Fruit fly (Drosophila melanogaster) whole organism, embryonic: ENCODE data around the gene FucTD.
A peak's percentile ranks its signal among the peaks of the same experiment; 100 is the strongest.

Experiments used
- Adf1 ChIP-seq: fragments of 200-800 bp; sonication (Bioruptor generic); IDR thresholded peaks from 2 replicates; pipeline ENCODE4 v1.3.6; 2022; ENCODE audit warnings: missing biosample characterization, missing genetic modification characterization
- CG10209 ChIP-seq: fragments of 200-800 bp; sonication (Bioruptor generic); optimal IDR thresholded peaks from 3 replicates; lab custom pipeline; 2017; ENCODE audit warnings: missing biosample characterization, mild to moderate bottlenecking, missing genetic modification characterization, missing genetic modification reagents
- CG10274 ChIP-seq: fragments of 200-800 bp; sonication (Bioruptor generic); optimal IDR thresholded peaks from 3 replicates; lab custom pipeline; 2017; ENCODE audit warnings: missing biosample characterization, mild to moderate bottlenecking, missing genetic modification characterization
- CG10462 ChIP-seq: fragments of 200-800 bp; sonication (Bioruptor generic); optimal IDR thresholded peaks from 2 replicates; lab custom pipeline; 2016; ENCODE audit warnings: missing biosample characterization, missing genetic modification characterization
- CG10565 ChIP-seq: fragments of 200-800 bp; sonication (Bioruptor generic); optimal IDR thresholded peaks from 3 replicates; lab custom pipeline; 2016; ENCODE audit warnings: missing biosample characterization, mild to moderate bottlenecking, missing genetic modification characterization
- CG12299 ChIP-seq: fragments of 200-800 bp; sonication (Bioruptor generic); optimal IDR thresholded peaks from 2 replicates; lab custom pipeline; 2018; ENCODE audit warnings: missing biosample characterization, mild to moderate bottlenecking, missing genetic modification characterization
- CG12744 ChIP-seq: fragments of 200-800 bp; sonication (Bioruptor generic); optimal IDR thresholded peaks from 2 replicates; lab custom pipeline; 2016; ENCODE audit warnings: missing biosample characterization, missing genetic modification characterization
- CG13287 ChIP-seq: fragments of 200-800 bp; sonication (Bioruptor generic); IDR thresholded peaks from 2 replicates; pipeline ENCODE4 v1.3.6; 2022; ENCODE audit warnings: missing biosample characterization, missing genetic modification characterization; ENCODE audit not compliant: partially characterized antibody
- CG14710 ChIP-seq: fragments of 200-800 bp; sonication (Bioruptor generic); optimal IDR thresholded peaks from 3 replicates; lab custom pipeline; 2019; ENCODE audit warnings: missing biosample characterization, mild to moderate bottlenecking, missing genetic modification characterization, moderate library complexity
- CG14860 ChIP-seq: fragments of 200-800 bp; sonication (Bioruptor generic); IDR thresholded peaks from 3 replicates; pipeline ENCODE4 v1.3.6; 2022; ENCODE audit warnings: missing biosample characterization, missing genetic modification characterization; ENCODE audit not compliant: partially characterized antibody
- CG15514 ChIP-seq: fragments of 200-800 bp; sonication (Bioruptor generic); optimal IDR thresholded peaks from 3 replicates; lab custom pipeline; 2017; ENCODE audit warnings: missing biosample characterization, missing genetic modification characterization, mild to moderate bottlenecking, moderate library complexity, missing genetic modification reagents
- CG17385 ChIP-seq: fragments of 200-800 bp; sonication (Bioruptor generic); optimal IDR thresholded peaks from 3 replicates; lab custom pipeline; 2018; ENCODE audit warnings: missing biosample characterization, mild to moderate bottlenecking, missing genetic modification characterization
- CG17568 ChIP-seq: fragments of 200-800 bp; sonication (Bioruptor generic); optimal IDR thresholded peaks from 2 replicates; lab custom pipeline; 2018; ENCODE audit warnings: missing biosample characterization, mild to moderate bottlenecking, missing genetic modification characterization, moderate library complexity
- CG2712 ChIP-seq: fragments of 200-800 bp; optimal IDR thresholded peaks from 3 replicates; lab custom pipeline; 2019; ENCODE audit warnings: missing biosample characterization, mild to moderate bottlenecking, missing genetic modification characterization, moderate library complexity
- CG30403 ChIP-seq: fragments of 200-800 bp; sonication (Bioruptor generic); optimal IDR thresholded peaks from 3 replicates; lab custom pipeline; 2016; ENCODE audit warnings: missing biosample characterization, missing genetic modification characterization
- CG34224 ChIP-seq: fragments of 200-800 bp; sonication (Bioruptor generic); IDR thresholded peaks from 3 replicates; pipeline ENCODE4 v1.3.6; 2022; ENCODE audit warnings: missing biosample characterization, missing genetic modification characterization; ENCODE audit not compliant: partially characterized antibody
- CG4328 ChIP-seq: fragments of 200-800 bp; sonication (Bioruptor generic); optimal IDR thresholded peaks from 3 replicates; lab custom pipeline; 2017; ENCODE audit warnings: missing biosample characterization, missing genetic modification reagents, missing genetic modification characterization
- CG4730 ChIP-seq: fragments of 200-800 bp; sonication (Bioruptor generic); IDR thresholded peaks from 2 replicates; pipeline ENCODE4 v1.3.6; 2022; ENCODE audit warnings: missing biosample characterization, missing genetic modification characterization
- CG5953 ChIP-seq: fragments of 200-800 bp; sonication (Bioruptor generic); IDR thresholded peaks from 2 replicates; pipeline ENCODE4 v1.3.6; 2022; ENCODE audit warnings: missing biosample characterization, missing genetic modification characterization
- CG6854 ChIP-seq: fragments of 200-800 bp; sonication (Bioruptor generic); optimal IDR thresholded peaks from 3 replicates; lab custom pipeline; 2017; ENCODE audit warnings: missing biosample characterization, mild to moderate bottlenecking, missing genetic modification characterization
- CG8924 ChIP-seq: fragments of 200-800 bp; optimal IDR thresholded peaks from 3 replicates; lab custom pipeline; 2019; ENCODE audit warnings: missing biosample characterization, mild to moderate bottlenecking, missing genetic modification characterization, moderate library complexity
- CG8944 ChIP-seq: fragments of 200-800 bp; sonication (Bioruptor generic); optimal IDR thresholded peaks from 3 replicates; lab custom pipeline; 2016; ENCODE audit warnings: missing biosample characterization, missing genetic modification characterization
- Hand ChIP-seq: fragments of 200-800 bp; sonication (Bioruptor generic); optimal IDR thresholded peaks from 2 replicates; lab custom pipeline; 2017; ENCODE audit warnings: mild to moderate bottlenecking, missing biosample characterization, missing genetic modification reagents, missing genetic modification characterization
- Meics ChIP-seq: fragments of 200-800 bp; sonication (Bioruptor generic); optimal IDR thresholded peaks from 2 replicates; lab custom pipeline; 2017; ENCODE audit warnings: missing biosample characterization, mild to moderate bottlenecking, missing genetic modification characterization
- NC2β ChIP-seq: fragments of 200-800 bp; sonication (Bioruptor generic); optimal IDR thresholded peaks from 2 replicates; lab custom pipeline; 2016; ENCODE audit warnings: missing biosample characterization, missing genetic modification characterization
- Oli ChIP-seq: fragments of 200-800 bp; sonication (Bioruptor generic); optimal IDR thresholded peaks from 2 replicates; lab custom pipeline; 2018; ENCODE audit warnings: missing biosample characterization, mild to moderate bottlenecking, missing genetic modification characterization, moderate library complexity
- Ravus ChIP-seq: fragments of 200-800 bp; sonication (Bioruptor generic); IDR thresholded peaks from 2 replicates; pipeline ENCODE4 v1.3.6; 2022; ENCODE audit warnings: missing biosample characterization, missing genetic modification characterization
- Rx ChIP-seq: fragments of 200-800 bp; sonication (Bioruptor generic); IDR thresholded peaks from 2 replicates; pipeline ENCODE4 v1.3.6; 2022; ENCODE audit warnings: missing biosample characterization, missing genetic modification characterization
- Side ChIP-seq: fragments of 200-800 bp; sonication (Bioruptor generic); optimal IDR thresholded peaks from 2 replicates; lab custom pipeline; 2016; ENCODE audit warnings: missing biosample characterization, missing genetic modification characterization
- Spps ChIP-seq: fragments of 200-800 bp; sonication (Bioruptor generic); optimal IDR thresholded peaks from 2 replicates; lab custom pipeline; 2018; ENCODE audit warnings: missing biosample characterization, mild to moderate bottlenecking, missing genetic modification characterization
- bsh ChIP-seq, 2 experiments: fragments of 200-800 bp; sonication (Bioruptor generic); optimal IDR thresholded peaks; 2 replicates each; lab custom pipeline; 2017 to 2018; ENCODE audit warnings: mild to moderate bottlenecking in 2 of 2, missing biosample characterization in 2 of 2, missing genetic modification characterization in 2 of 2, moderate library complexity in 1 of 2
- chm ChIP-seq: fragments of 200-800 bp; sonication (Bioruptor generic); IDR thresholded peaks from 2 replicates; pipeline ENCODE4 v1.3.6; 2022; ENCODE audit warnings: missing biosample characterization, missing genetic modification characterization
- dmrt11E ChIP-seq: fragments of 200-800 bp; sonication (Bioruptor generic); optimal IDR thresholded peaks from 3 replicates; lab custom pipeline; 2018; ENCODE audit warnings: missing biosample characterization, mild to moderate bottlenecking, missing genetic modification characterization, moderate library complexity
- eve ChIP-seq, 2 experiments: fragments of >200 bp; optimal IDR thresholded peaks; 2 replicates each; lab custom pipeline; 2017; ENCODE audit warnings: missing biosample characterization in 2 of 2, missing genetic modification characterization in 2 of 2
- hbn ChIP-seq: fragments of 200-800 bp; sonication (Bioruptor generic); IDR thresholded peaks from 2 replicates; pipeline ENCODE4 v1.3.6; 2022; ENCODE audit warnings: missing biosample characterization, missing genetic modification characterization; ENCODE audit not compliant: partially characterized antibody
- lab ChIP-seq: fragments of 200-800 bp; sonication (Bioruptor generic); optimal IDR thresholded peaks from 3 replicates; lab custom pipeline; 2017; ENCODE audit warnings: missing biosample characterization, missing genetic modification characterization, mild to moderate bottlenecking, moderate library complexity, missing genetic modification reagents
- lola ChIP-seq, 3 experiments: fragments of >200 bp in 2 of 3; fragments of 200-800 bp in 1 of 3; sonication (Bioruptor generic) in 1 of 3; optimal IDR thresholded peaks; 2 replicates each; lab custom pipeline; 2017 to 2019; ENCODE audit warnings: missing biosample characterization in 3 of 3, missing genetic modification characterization in 3 of 3, mild to moderate bottlenecking in 1 of 3, moderate library complexity in 1 of 3
- mam ChIP-seq: fragments of 200-800 bp; sonication (Bioruptor generic); optimal IDR thresholded peaks from 3 replicates; lab custom pipeline; 2016; ENCODE audit warnings: missing biosample characterization, missing genetic modification characterization
- nmo ChIP-seq: fragments of 200-800 bp; sonication (Bioruptor generic); optimal IDR thresholded peaks from 2 replicates; lab custom pipeline; 2018; ENCODE audit warnings: missing biosample characterization, mild to moderate bottlenecking, missing genetic modification characterization, moderate library complexity
- phol ChIP-seq: fragments of 200-800 bp; sonication (Bioruptor generic); optimal IDR thresholded peaks from 3 replicates; lab custom pipeline; 2018; ENCODE audit warnings: missing biosample characterization, mild to moderate bottlenecking, missing genetic modification characterization, moderate library complexity
- run ChIP-seq: fragments of 200-800 bp; sonication (Bioruptor generic); optimal IDR thresholded peaks from 3 replicates; lab custom pipeline; 2018; ENCODE audit warnings: missing biosample characterization, mild to moderate bottlenecking, missing genetic modification characterization
- shn ChIP-seq: fragments of 200-800 bp; sonication (Bioruptor generic); optimal IDR thresholded peaks from 3 replicates; lab custom pipeline; 2016; ENCODE audit warnings: missing biosample characterization, missing genetic modification characterization
- sisA ChIP-seq: fragments of 200-800 bp; sonication (Bioruptor generic); IDR thresholded peaks from 2 replicates; pipeline ENCODE4 v1.3.6; 2022; ENCODE audit warnings: missing biosample characterization, missing genetic modification characterization
- trem ChIP-seq: fragments of 200-800 bp; optimal IDR thresholded peaks from 3 replicates; lab custom pipeline; 2019; ENCODE audit warnings: missing biosample characterization, mild to moderate bottlenecking, missing genetic modification characterization, moderate library complexity
- tx ChIP-seq: fragments of 200-800 bp; sonication (Bioruptor generic); optimal IDR thresholded peaks from 2 replicates; lab custom pipeline; 2016; ENCODE audit warnings: missing biosample characterization, missing genetic modification characterization
- unc-4 ChIP-seq: fragments of 200-800 bp; sonication (Bioruptor generic); IDR thresholded peaks from 2 replicates; pipeline ENCODE4 v1.3.6; 2022; ENCODE audit warnings: missing biosample characterization, missing genetic modification characterization; ENCODE audit not compliant: partially characterized antibody
- zfh1 ChIP-seq: fragments of 200-800 bp; sonication (Bioruptor generic); IDR thresholded peaks from 3 replicates; pipeline ENCODE4 v1.3.6; 2022; ENCODE audit warnings: missing biosample characterization, missing genetic modification characterization
- zfh2 ChIP-seq: fragments of 200-800 bp; sonication (Bioruptor generic); optimal IDR thresholded peaks from 2 replicates; lab custom pipeline; 2016; ENCODE audit warnings: missing biosample characterization, missing genetic modification characterization

FucTD gene

dm6 chr3L:1376014-1376745 is 39.9 kb upstream of the FucTD start (continued):
- TF ChIP-seq shn (GFP tag; lab: Kevin White, UChicago) (no peak), Hand (GFP tag; lab: Kevin White, UChicago) (no peak), CG5953 (peak; percentile 28; the same call in 1 of the 2 replicates), zfh1 (GFP tag; lab: Robert Waterston, UW) (peak; percentile 53; the same call in 1 of the 3 replicates), CG34224 (peak; percentile 52; the same call in 2 of the 3 replicates), sisA (GFP tag; lab: Robert Waterston, UW) (peak; percentile 66), CG10565 (GFP tag; lab: Kevin White, UChicago) (no peak), CG17568 (no peak), Meics (no peak), mam (no peak), CG4328 (GFP tag; lab: Kevin White, UChicago) (no peak), trem (tag; lab: Kevin White, UChicago) (no peak), CG12299 (tag; lab: Kevin White, UChicago) (no peak), bsh (GFP tag; optimal IDR thresholded peaks at IDR 0.05; lab: Kevin White, UChicago) (peak; percentile 49 to 71), CG12744 (GFP tag; lab: Kevin White, UChicago) (no peak), CG14860 (GFP tag; lab: Robert Waterston, UW) (peak; percentile 59; the same call in 2 of the 3 replicates), CG10462 (GFP tag; lab: Kevin White, UChicago) (peak; percentile 23), CG8944 (peak; percentile 24), run (tag; lab: Kevin White, UChicago) (peak; percentile 2), Side (GFP tag; lab: Kevin White, UChicago) (peak; percentile 10), hbn (peak; percentile 68), Rx (GFP tag; lab: Robert Waterston, UW) (no peak), dmrt11E (peak; percentile 19), CG4730 (GFP tag; lab: Robert Waterston, UW) (0 out of 2 replicates have a peak, but pooled peaks have one; percentile 5), lab (peak; percentile 54), CG13287 (GFP tag; lab: Robert Waterston, UW) (peak; percentile 68), Ravus (no peak), CG2712 (tag; lab: Kevin White, UChicago) (peak; percentile 71), CG30403 (GFP tag; lab: Kevin White, UChicago) (peak; percentile 61), CG6854 (no peak), chm (GFP tag; lab: Robert Waterston, UW) (no peak), unc-4 (GFP tag; lab: Robert Waterston, UW) (peak; percentile 61), tx (peak; percentile 1), CG8924 (tag; lab: Kevin White, UChicago) (peak; percentile 41), eve (GFP tag; optimal IDR thresholded peaks at IDR 0.05; lab: Kevin White, UChicago) (peak in 1 of 2 experiments; percentile 87), Oli (tag; lab: Kevin White, UChicago) (peak; percentile 68), Spps (tag; lab: Kevin White, UChicago) (no peak), zfh2 (no peak), phol (tag; lab: Kevin White, UChicago) (peak; percentile 51), CG10274 (no peak), Adf1 (no peak), CG15514 (GFP tag; lab: Kevin White, UChicago) (no peak), lola (GFP tag; optimal IDR thresholded peaks at IDR 0.05; lab: Kevin White, UChicago) (peak in 1 of 3 experiments; percentile 31), CG17385 (GFP tag; lab: Kevin White, UChicago) (peak; percentile 49), NC2β (GFP tag; lab: Kevin White, UChicago) (no peak), nmo (GFP tag; lab: Kevin White, UChicago) (peak; percentile 52), CG10209 (GFP tag; lab: Kevin White, UChicago) (peak; percentile 47), CG14710 (tag; lab: Kevin White, UChicago) (peak; percentile 2)
